Worm (Caenorhabditis elegans) whole organism, L1 larva: ENCODE data around the gene F09G8.10.
A peak's percentile ranks its signal among the peaks of the same experiment; 100 is the strongest.

Experiments
- C04F5.9 ChIP-seq: sonication (generic microtip); optimal IDR thresholded peaks from 2 replicates; lab custom pipeline; 2016; ENCODE audit warnings: missing genetic modification characterization, missing compliant biosample characterization
- C16A3.4 ChIP-seq: fragments of 150-350 bp; optimal IDR thresholded peaks from 2 replicates; lab custom pipeline; 2014; ENCODE audit warnings: missing biosample characterization, missing genetic modification characterization
- Y116A8C.19 ChIP-seq: sonication (generic microtip); optimal IDR thresholded peaks from 2 replicates; lab custom pipeline; 2016; ENCODE audit warnings: missing compliant biosample characterization, missing genetic modification characterization, borderline replicate concordance
- aha-1 ChIP-seq: fragments of 150-350 bp; optimal IDR thresholded peaks from 2 replicates; lab custom pipeline; 2014; ENCODE audit warnings: missing biosample characterization, missing genetic modification characterization
- alr-1 ChIP-seq: fragments of 200-800 bp; sonication (Bioruptor generic); optimal IDR thresholded peaks from 2 replicates; lab custom pipeline; 2018; ENCODE audit warnings: borderline replicate concordance, mild to moderate bottlenecking, missing genetic modification characterization, missing compliant biosample characterization
- blmp-1 ChIP-seq: fragments of 150-350 bp; optimal IDR thresholded peaks from 2 replicates; lab custom pipeline; 2014; ENCODE audit warnings: missing biosample characterization, missing genetic modification characterization
- ceh-63 ChIP-seq: fragments of 200-800 bp; sonication (Bioruptor generic); optimal IDR thresholded peaks from 2 replicates; lab custom pipeline; 2018; ENCODE audit warnings: mild to moderate bottlenecking, missing genetic modification characterization, missing compliant biosample characterization
- ceh-8 ChIP-seq: fragments of 200-800 bp; sonication (Bioruptor generic); optimal IDR thresholded peaks from 2 replicates; lab custom pipeline; 2018; ENCODE audit warnings: mild to moderate bottlenecking, missing genetic modification characterization, moderate library complexity, missing compliant biosample characterization
- ceh-82 ChIP-seq, 3 experiments: fragments of 150-350 bp in 1 of 3; sonication (generic microtip) in 2 of 3; optimal IDR thresholded peaks; 2 replicates each; lab custom pipeline; 2014 to 2017; ENCODE audit warnings: missing biosample characterization in 3 of 3, missing genetic modification characterization in 3 of 3
- ceh-90 ChIP-seq: sonication (generic microtip); optimal IDR thresholded peaks from 2 replicates; lab custom pipeline; 2016; ENCODE audit warnings: missing genetic modification characterization, missing compliant biosample characterization
- dpl-1 ChIP-seq, 3 experiments: fragments of 150-350 bp in 2 of 3; sonication (generic microtip) in 1 of 3; optimal IDR thresholded peaks; 2 replicates each; lab custom pipeline; 2014 to 2017; ENCODE audit warnings: missing biosample characterization in 3 of 3, missing genetic modification characterization in 3 of 3, missing genetic modification reagents in 3 of 3
- dsc-1 ChIP-seq: sonication (generic microtip); optimal IDR thresholded peaks from 2 replicates; lab custom pipeline; 2016; ENCODE audit warnings: mild to moderate bottlenecking, missing genetic modification characterization, missing compliant biosample characterization
- efl-1 ChIP-seq, 4 experiments: fragments of 150-350 bp; optimal IDR thresholded peaks in 3 of 4; peaks in 1 of 4; 1 replicate in 1 of 4; 2 replicates in 3 of 4; lab custom pipeline; 2014; ENCODE audit warnings: missing biosample characterization in 2 of 4, missing genetic modification characterization in 2 of 4, missing genetic modification reagents in 2 of 4
- egl-13 ChIP-seq: sonication (generic microtip); optimal IDR thresholded peaks from 2 replicates; lab custom pipeline; 2016; ENCODE audit warnings: missing genotype, missing genetic modification reagents, missing genetic modification characterization, missing compliant biosample characterization
- egl-27 ChIP-seq, 2 experiments: fragments of 150-350 bp in 1 of 2; sonication (generic microtip); optimal IDR thresholded peaks; 3 replicates each; lab custom pipeline; 2017 to 2018; ENCODE audit warnings: missing biosample characterization in 2 of 2, missing genetic modification characterization in 2 of 2, missing genetic modification reagents in 2 of 2
- elt-2 ChIP-seq: sonication (generic microtip); optimal IDR thresholded peaks from 2 replicates; lab custom pipeline; 2016; ENCODE audit warnings: missing genetic modification characterization, mild to moderate bottlenecking, inconsistent platforms, missing compliant biosample characterization, missing genetic modification reagents
- elt-3 ChIP-seq, 6 experiments: fragments of 150-350 bp in 1 of 6; sonication (generic microtip); optimal IDR thresholded peaks; 2 replicates each; lab custom pipeline; 2017 to 2018; ENCODE audit warnings: missing biosample characterization in 6 of 6, missing genetic modification characterization in 6 of 6, inconsistent platforms in 1 of 6
- ets-5 ChIP-seq: fragments of 200-800 bp; sonication (Bioruptor generic); IDR thresholded peaks from 2 replicates; pipeline ENCODE4 v1.3.6; 2022; ENCODE audit warnings: missing genetic modification characterization, missing compliant biosample characterization
- fkh-10 ChIP-seq: sonication (generic microtip); optimal IDR thresholded peaks from 2 replicates; lab custom pipeline; 2017; ENCODE audit warnings: missing biosample characterization, missing genetic modification reagents, missing genetic modification characterization
- fkh-4 ChIP-seq: sonication (generic microtip); optimal IDR thresholded peaks from 2 replicates; lab custom pipeline; 2016; ENCODE audit warnings: missing compliant biosample characterization, missing genetic modification characterization, borderline replicate concordance
- fos-1 ChIP-seq: fragments of 150-350 bp; optimal IDR thresholded peaks from 2 replicates; lab custom pipeline; 2014; ENCODE audit warnings: missing biosample characterization, missing genetic modification characterization
- irx-1 ChIP-seq: sonication (generic microtip); optimal IDR thresholded peaks from 2 replicates; lab custom pipeline; 2016; ENCODE audit warnings: missing genetic modification characterization, missing compliant biosample characterization
- lin-15B ChIP-seq: fragments of 150-350 bp; sonication (generic microtip); optimal IDR thresholded peaks from 3 replicates; lab custom pipeline; 2014; ENCODE audit warnings: missing biosample characterization, missing genetic modification characterization
- lin-35 ChIP-seq, 2 experiments: fragments of 150-350 bp; optimal IDR thresholded peaks; 2 replicates each; lab custom pipeline; 2014; ENCODE audit warnings: missing biosample characterization in 2 of 2, missing genetic modification characterization in 2 of 2, missing genetic modification reagents in 2 of 2
- lin-39 ChIP-seq: fragments of 150-350 bp; optimal IDR thresholded peaks from 2 replicates; lab custom pipeline; 2014; ENCODE audit warnings: missing biosample characterization, missing genetic modification reagents, missing genetic modification characterization
- lir-3 ChIP-seq: sonication (generic microtip); optimal IDR thresholded peaks from 2 replicates; lab custom pipeline; 2016; ENCODE audit warnings: mild to moderate bottlenecking, missing genetic modification characterization, moderate library complexity, missing compliant biosample characterization; ENCODE audit not compliant: poor library complexity
- lsy-2 ChIP-seq, 2 experiments: fragments of 150-350 bp; optimal IDR thresholded peaks; 2 replicates each; lab custom pipeline; 2014; ENCODE audit warnings: missing biosample characterization in 2 of 2, missing genetic modification characterization in 2 of 2
- mab-9 ChIP-seq: fragments of 200-800 bp; sonication (Bioruptor generic); IDR thresholded peaks from 2 replicates; pipeline ENCODE4 v1.3.6; 2022; ENCODE audit warnings: missing genetic modification reagents, missing genetic modification characterization, missing compliant biosample characterization
- mep-1 ChIP-seq: fragments of 150-350 bp; optimal IDR thresholded peaks from 2 replicates; lab custom pipeline; 2014; ENCODE audit warnings: missing biosample characterization, missing genetic modification characterization
- nhr-19 ChIP-seq: fragments of 200-800 bp; sonication (Bioruptor generic); conservative IDR thresholded peaks from 2 replicates; pipeline ENCODE4 v1.3.6; 2022; ENCODE audit warnings: missing genetic modification characterization, missing compliant biosample characterization
- nhr-237 ChIP-seq: fragments of 150-350 bp; optimal IDR thresholded peaks from 2 replicates; lab custom pipeline; 2014; ENCODE audit warnings: missing biosample characterization, missing genetic modification characterization
- nhr-71 ChIP-seq: sonication (generic microtip); optimal IDR thresholded peaks from 2 replicates; lab custom pipeline; 2016; ENCODE audit warnings: mild to moderate bottlenecking, missing genetic modification characterization, moderate library complexity, missing compliant biosample characterization
- nhr-77 ChIP-seq: fragments of 150-350 bp; optimal IDR thresholded peaks from 2 replicates; lab custom pipeline; 2014; ENCODE audit warnings: missing biosample characterization, missing genetic modification characterization
- nhr-90 ChIP-seq: sonication (generic microtip); optimal IDR thresholded peaks from 2 replicates; lab custom pipeline; 2016; ENCODE audit warnings: mild to moderate bottlenecking, missing genetic modification characterization, missing compliant biosample characterization; ENCODE audit not compliant: poor library complexity
- pax-3 ChIP-seq: fragments of 200-800 bp; sonication (Bioruptor generic); optimal IDR thresholded peaks from 2 replicates; lab custom pipeline; 2018; ENCODE audit warnings: mild to moderate bottlenecking, missing genetic modification characterization, moderate library complexity, missing compliant biosample characterization
- rnt-1 ChIP-seq: sonication (generic microtip); optimal IDR thresholded peaks from 2 replicates; lab custom pipeline; 2016; ENCODE audit warnings: mild to moderate bottlenecking, missing genetic modification characterization, moderate library complexity, missing compliant biosample characterization
- skn-1 ChIP-seq: fragments of 150-350 bp; optimal IDR thresholded peaks from 2 replicates; lab custom pipeline; 2014; ENCODE audit warnings: missing biosample characterization, missing genetic modification characterization
- snpc-4 ChIP-seq: fragments of 150-350 bp; optimal IDR thresholded peaks from 2 replicates; lab custom pipeline; 2014; ENCODE audit warnings: missing biosample characterization, missing genetic modification characterization
- snu-23 ChIP-seq: sonication (generic microtip); optimal IDR thresholded peaks from 2 replicates; lab custom pipeline; 2016; ENCODE audit warnings: missing genetic modification characterization, missing compliant biosample characterization
- sptf-1 ChIP-seq: fragments of 150-350 bp; optimal IDR thresholded peaks from 2 replicates; lab custom pipeline; 2014; ENCODE audit warnings: missing biosample characterization, missing genetic modification characterization
- swsn-7 ChIP-seq: sonication (generic microtip); optimal IDR thresholded peaks from 2 replicates; lab custom pipeline; 2016; ENCODE audit warnings: missing genetic modification characterization, missing compliant biosample characterization
- tbx-2 ChIP-seq: sonication (generic microtip); optimal IDR thresholded peaks from 2 replicates; lab custom pipeline; 2016; ENCODE audit warnings: missing genetic modification characterization, missing compliant biosample characterization
- tlp-1 ChIP-seq: fragments of 150-350 bp; optimal IDR thresholded peaks from 2 replicates; lab custom pipeline; 2014; ENCODE audit warnings: missing biosample characterization, missing genetic modification characterization
- unc-62 ChIP-seq: fragments of 150-350 bp; optimal IDR thresholded peaks from 2 replicates; lab custom pipeline; 2014; ENCODE audit warnings: missing biosample characterization, missing genetic modification reagents, missing genetic modification characterization
- unc-86 ChIP-seq: sonication (generic microtip); optimal IDR thresholded peaks from 2 replicates; lab custom pipeline; 2016; ENCODE audit warnings: missing genetic modification characterization, missing compliant biosample characterization
- unc-98 ChIP-seq: fragments of 200-800 bp; sonication (Bioruptor generic); IDR thresholded peaks from 2 replicates; pipeline ENCODE4 v1.3.6; 2022; ENCODE audit warnings: missing genetic modification characterization, missing compliant biosample characterization
- vab-15 ChIP-seq: sonication (generic microtip); optimal IDR thresholded peaks from 2 replicates; lab custom pipeline; 2017; ENCODE audit warnings: missing genotype, mild to moderate bottlenecking, missing genetic modification characterization, missing compliant biosample characterization
- xbp-1 ChIP-seq: sonication (generic microtip); optimal IDR thresholded peaks from 2 replicates; lab custom pipeline; 2016; ENCODE audit warnings: missing genetic modification characterization, missing compliant biosample characterization
- zag-1 ChIP-seq: fragments of 150-350 bp; optimal IDR thresholded peaks from 2 replicates; lab custom pipeline; 2014; ENCODE audit warnings: missing biosample characterization, missing genetic modification characterization
- ztf-4 ChIP-seq: fragments of 150-350 bp; optimal IDR thresholded peaks from 2 replicates; lab custom pipeline; 2014; ENCODE audit warnings: missing biosample characterization, missing genetic modification characterization

The F09G8.10 gene

ce11 chrIII:8268296-8268695 is 3.7 kb downstream of the F09G8.10 start, which contains the start of the genes F09G8.7 and crn-7:
Gene F09G8.7 (minus strand): TSS chrIII:8268355.
Gene crn-7 (plus strand): TSS chrIII:8268531.
- TF ChIP-seq snu-23 (peak; percentile 33), vab-15 (tag; lab: Kevin White, UChicago) (no peak), ceh-82 (tag; optimal IDR thresholded peaks at IDR 0.05; lab: Kevin White, UChicago) (peak in 1 of 3 experiments; percentile 31), ets-5 (GFP tag; lab: Robert Waterston, UW) (no peak), sptf-1 (no peak), tlp-1 (tag; lab: Kevin White, UChicago) (no peak), nhr-77 (tag; lab: Kevin White, UChicago) (no peak), tbx-2 (tag; lab: Kevin White, UChicago) (no peak), efl-1 (optimal IDR thresholded peaks at IDR 0.05; lab: Kevin White, UChicago) (peak; percentile 32 to 36), efl-1 (GFP tag; optimal IDR thresholded peaks at IDR 0.05 in 1 of 2; lab: Kevin White, UChicago) (peak in 1 of 2 experiments; percentile 17), rnt-1 (tag; lab: Kevin White, UChicago) (peak; percentile 45), xbp-1 (tag; lab: Kevin White, UChicago) (no peak), C04F5.9 (tag; lab: Kevin White, UChicago) (no peak), dpl-1 (GFP tag; optimal IDR thresholded peaks at IDR 0.05; lab: Kevin White, UChicago) (peak in 2 of 3 experiments; percentile 36 to 44), pax-3 (tag; lab: Kevin White, UChicago) (no peak), mep-1 (no peak), elt-3 (tag; optimal IDR thresholded peaks at IDR 0.05; lab: Kevin White, UChicago) (no peak), ceh-8 (GFP tag; lab: Kevin White, UChicago) (no peak), lin-39 (tag; lab: Kevin White, UChicago) (no peak), dsc-1 (tag; lab: Kevin White, UChicago) (no peak), lir-3 (tag; lab: Kevin White, UChicago) (peak; percentile 24), Y116A8C.19 (tag; lab: Kevin White, UChicago) (no peak), fos-1 (tag; lab: Kevin White, UChicago) (no peak), unc-98 (no peak), lsy-2 (tag; optimal IDR thresholded peaks at IDR 0.05; lab: Kevin White, UChicago) (peak in 1 of 2 experiments; percentile 55), unc-86 (tag; lab: Kevin White, UChicago) (no peak), ztf-4 (tag; lab: Kevin White, UChicago) (no peak), lin-35 (GFP tag; optimal IDR thresholded peaks at IDR 0.05; lab: Kevin White, UChicago) (peak; percentile 23 to 31), nhr-19 (GFP tag; lab: Robert Waterston, UW) (no peak), mab-9 (GFP tag; lab: Robert Waterston, UW) (no peak), fkh-10 (no peak), C16A3.4 (tag; lab: Kevin White, UChicago) (no peak), skn-1 (tag; lab: Kevin White, UChicago) (peak; percentile 25), fkh-4 (tag; lab: Kevin White, UChicago) (no peak), blmp-1 (peak; percentile 46), lin-15B (tag; lab: Kevin White, UChicago) (peak; percentile 15), ceh-63 (no peak), unc-62 (GFP tag; lab: Kevin White, UChicago) (no peak), nhr-71 (no peak), elt-2 (tag; lab: Kevin White, UChicago) (no peak), ceh-90 (no peak)

- TF ChIP-seq irx-1 = no peak
- TF ChIP-seq tlp-1 (tag; lab: Kevin White, UChicago) = no peak
- TF ChIP-seq egl-27 (tag; optimal IDR thresholded peaks at IDR 0.05; lab: Kevin White, UChicago) = no peak
- no peak for TF ChIP-seq alr-1 (tag; lab: Kevin White, UChicago)
- no peak for TF ChIP-seq nhr-90
- TF ChIP-seq lin-15B (tag; lab: Kevin White, UChicago) = no peak
- TF ChIP-seq ceh-63 = no peak
- TF ChIP-seq sptf-1 = no peak
- TF ChIP-seq lir-3 (tag; lab: Kevin White, UChicago) = peak; percentile 30
- no peak for TF ChIP-seq ceh-90
- peak; percentile 15 for TF ChIP-seq swsn-7
- TF ChIP-seq xbp-1 (tag; lab: Kevin White, UChicago) = peak; percentile 9
- no peak for TF ChIP-seq nhr-237 (tag; lab: Kevin White, UChicago)
- TF ChIP-seq blmp-1 = peak; percentile 78
- TF ChIP-seq lin-35 (GFP tag; optimal IDR thresholded peaks at IDR 0.05; lab: Kevin White, UChicago) = peak; percentile 27 to 41
- TF ChIP-seq lin-39 (tag; lab: Kevin White, UChicago) = no peak
- no peak for TF ChIP-seq egl-13 (tag; lab: Kevin White, UChicago)
- TF ChIP-seq snpc-4 = no peak
- TF ChIP-seq aha-1 (tag; lab: Kevin White, UChicago) = no peak
- TF ChIP-seq zag-1 (tag; lab: Kevin White, UChicago) = no peak
- no peak for TF ChIP-seq ceh-82 (tag; optimal IDR thresholded peaks at IDR 0.05; lab: Kevin White, UChicago)
- TF ChIP-seq unc-98 = no peak
- TF ChIP-seq lsy-2 (tag; optimal IDR thresholded peaks at IDR 0.05; lab: Kevin White, UChicago) = peak in 1 of 2 experiments; percentile 60
Observed at ce11 chrIII:8265753-8266152, 6.2 kb downstream of the F09G8.10 start, which contains the start of gene mrps-9. Gene mrps-9 (plus strand): TSS chrIII:8266062.
